Worm (Caenorhabditis elegans) whole organism, early embryonic: ENCODE measurements around the gene C03B1.1.

Experiments used
- B0310.2 ChIP-seq: sonication (generic microtip); optimal IDR thresholded peaks from 2 replicates; lab custom pipeline; 2016; ENCODE audit warnings: mild to moderate bottlenecking, missing genetic modification characterization, missing compliant biosample characterization
- F13C5.2 ChIP-seq: sonication (generic microtip); optimal IDR thresholded peaks from 2 replicates; lab custom pipeline; 2017; ENCODE audit warnings: mild to moderate bottlenecking, missing genetic modification characterization, inconsistent platforms, missing compliant biosample characterization
- aly-1 ChIP-seq: sonication (generic microtip); optimal IDR thresholded peaks from 2 replicates; lab custom pipeline; 2016; ENCODE audit warnings: missing genetic modification characterization, missing compliant biosample characterization
- ama-1 ChIP-seq: fragments of 150-350 bp; optimal IDR thresholded peaks from 2 replicates; lab custom pipeline; 2014
- ceh-13 ChIP-seq: fragments of 200-800 bp; sonication (Bioruptor generic); optimal IDR thresholded peaks from 2 replicates; lab custom pipeline; 2018; ENCODE audit warnings: mild to moderate bottlenecking, missing genetic modification characterization, missing compliant biosample characterization
- ceh-36 ChIP-seq: sonication (generic microtip); optimal IDR thresholded peaks from 2 replicates; lab custom pipeline; 2016; ENCODE audit warnings: missing genetic modification characterization, inconsistent platforms, missing compliant biosample characterization
- ets-7 ChIP-seq: sonication (generic microtip); optimal IDR thresholded peaks from 2 replicates; lab custom pipeline; 2016; ENCODE audit warnings: missing genotype, missing genetic modification characterization, missing compliant biosample characterization
- flt-1 ChIP-seq: fragments of 200-800 bp; sonication (Bioruptor generic); IDR thresholded peaks from 2 replicates; pipeline ENCODE4 v1.3.6; 2022; ENCODE audit warnings: missing genetic modification characterization, missing compliant biosample characterization
- hmbx-1 ChIP-seq: sonication (generic microtip); optimal IDR thresholded peaks from 2 replicates; lab custom pipeline; 2016; ENCODE audit warnings: mild to moderate bottlenecking, missing genetic modification characterization, missing compliant biosample characterization
- hmg-4 ChIP-seq: fragments of 200-800 bp; sonication (Bioruptor generic); optimal IDR thresholded peaks from 2 replicates; lab custom pipeline; 2018; ENCODE audit warnings: mild to moderate bottlenecking, missing genetic modification characterization, missing compliant biosample characterization
- hnd-1 ChIP-seq: sonication (generic microtip); optimal IDR thresholded peaks from 2 replicates; lab custom pipeline; 2016; ENCODE audit warnings: missing genetic modification characterization, missing compliant biosample characterization
- pes-1 ChIP-seq: fragments of 200-800 bp; sonication (Bioruptor generic); IDR thresholded peaks from 2 replicates; pipeline ENCODE4 v1.3.6; 2022; ENCODE audit warnings: missing genetic modification reagents, missing genetic modification characterization, missing compliant biosample characterization
- scrt-1 ChIP-seq: fragments of 200-800 bp; sonication (Bioruptor generic); IDR thresholded peaks from 2 replicates; pipeline ENCODE4 v1.3.6; 2022; ENCODE audit warnings: missing genetic modification characterization, missing compliant biosample characterization
- sea-1 ChIP-seq: fragments of 200-800 bp; sonication (Bioruptor generic); conservative IDR thresholded peaks from 2 replicates; pipeline ENCODE4 v1.3.6; 2022; ENCODE audit warnings: missing genetic modification characterization, missing compliant biosample characterization
- tbx-11 ChIP-seq: fragments of 200-800 bp; sonication (Bioruptor generic); IDR thresholded peaks from 2 replicates; pipeline ENCODE4 v1.3.6; 2022; ENCODE audit warnings: missing genetic modification characterization, missing compliant biosample characterization
- tbx-37 ChIP-seq: fragments of 200-800 bp; sonication (Bioruptor generic); conservative IDR thresholded peaks from 2 replicates; pipeline ENCODE4 v1.3.6; 2022; ENCODE audit warnings: missing genetic modification reagents, missing genetic modification characterization, missing compliant biosample characterization
- tra-4 ChIP-seq: sonication (generic microtip); optimal IDR thresholded peaks from 2 replicates; lab custom pipeline; 2017; ENCODE audit warnings: missing genetic modification characterization, missing compliant biosample characterization

C03B1.1 gene

ce11 chrX:6371192-6372116, 3.1 kb upstream of the C03B1.1 start:
- TF ChIP-seq tbx-11 (peak; percentile 88), hnd-1 (tag; lab: Kevin White, UChicago) (peak; percentile 66), B0310.2 (peak; percentile 58), ama-1 (no peak), scrt-1 (GFP tag; lab: Robert Waterston, UW) (peak; percentile 88), ceh-36 (peak; percentile 81), sea-1 (GFP tag; lab: Robert Waterston, UW) (peak; percentile 79), ets-7 (tag; lab: Kevin White, UChicago) (no peak), hmg-4 (GFP tag; lab: Kevin White, UChicago) (peak; percentile 85), F13C5.2 (tag; lab: Kevin White, UChicago) (peak; percentile 62), aly-1 (tag; lab: Kevin White, UChicago) (peak; percentile 33), flt-1 (GFP tag; lab: Robert Waterston, UW) (peak; percentile 82), hmbx-1 (tag; lab: Kevin White, UChicago) (peak; percentile 64), tbx-37 (GFP tag; lab: Robert Waterston, UW) (peak; percentile 90), ceh-13 (GFP tag; lab: Kevin White, UChicago) (peak; percentile 73), tra-4 (tag; lab: Kevin White, UChicago) (peak; percentile 28), pes-1 (GFP tag; lab: Robert Waterston, UW) (peak; percentile 92)

DNA sequence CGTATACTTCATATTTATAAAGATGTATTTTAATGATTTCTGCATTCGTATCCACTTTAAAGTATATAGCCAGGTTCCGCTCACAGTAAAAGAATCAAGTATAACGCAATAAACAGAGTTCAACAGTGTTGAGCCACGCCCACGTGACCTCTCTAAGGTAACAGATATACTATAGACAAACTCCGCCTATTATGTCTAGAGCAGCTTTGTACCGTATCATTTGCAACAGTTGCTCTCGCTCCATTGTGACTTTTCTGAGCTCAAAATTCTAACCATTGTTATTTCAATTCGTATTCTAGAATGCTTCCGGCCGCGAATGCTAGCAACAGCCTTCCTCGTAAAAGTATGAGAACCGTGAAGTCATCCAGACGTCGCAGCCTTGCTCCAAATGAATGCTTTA, 1.2 kb upstream of the C03B1.1 start, which contains the start of gene C03B1.17:
Gene C03B1.17 (plus strand): TSS at position 301 of the 400 bp plus-strand sequence.
- TF ChIP-seq hmbx-1 (tag; lab: Kevin White, UChicago) (no peak), B0310.2 (no peak), tra-4 (tag; lab: Kevin White, UChicago) (no peak), pes-1 (GFP tag; lab: Robert Waterston, UW) (no peak), hnd-1 (tag; lab: Kevin White, UChicago) (no peak), tbx-37 (GFP tag; lab: Robert Waterston, UW) (no peak), scrt-1 (GFP tag; lab: Robert Waterston, UW) (no peak), flt-1 (GFP tag; lab: Robert Waterston, UW) (no peak), hmg-4 (GFP tag; lab: Kevin White, UChicago) (no peak), ets-7 (tag; lab: Kevin White, UChicago) (no peak), sea-1 (GFP tag; lab: Robert Waterston, UW) (no peak), aly-1 (tag; lab: Kevin White, UChicago) (no peak), F13C5.2 (tag; lab: Kevin White, UChicago) (no peak), ceh-13 (GFP tag; lab: Kevin White, UChicago) (no peak), tbx-11 (no peak), ama-1 (no peak), ceh-36 (no peak)

DNA sequence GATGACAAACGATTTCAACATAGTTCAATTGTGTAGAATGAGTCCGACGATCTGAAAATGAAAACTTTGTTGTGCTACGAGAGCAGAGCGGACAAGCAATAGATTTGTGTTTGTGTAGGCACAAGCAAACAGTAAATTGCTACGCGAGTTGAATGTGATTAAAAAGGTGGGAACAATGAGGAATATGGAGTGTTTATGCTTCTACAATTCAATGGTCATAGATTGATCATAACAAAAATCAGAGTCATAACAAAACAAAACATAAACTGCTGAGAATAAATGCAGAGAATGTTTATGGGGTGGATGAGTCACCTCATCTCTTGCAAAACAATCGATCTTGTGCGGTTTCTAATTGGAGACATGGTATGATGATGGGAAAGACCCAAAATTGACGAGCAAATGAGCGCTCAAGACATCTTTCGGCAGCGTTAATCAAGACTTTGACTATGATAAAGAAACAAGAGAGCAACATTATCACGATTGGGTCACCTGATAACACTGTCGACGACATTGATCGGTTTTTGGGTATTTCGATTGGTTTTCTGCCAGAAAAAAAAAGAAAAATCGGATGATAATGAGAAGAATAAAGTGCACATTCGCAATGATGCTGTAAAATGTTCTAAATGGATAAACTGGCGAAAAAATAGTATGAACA, 3.2 kb downstream of the C03B1.1 start, which contains the start of gene lmp-1:
Gene lmp-1 (minus strand): TSS at position 51 of the 655 bp plus-strand sequence.
- TF ChIP-seq ceh-36: no peak
- TF ChIP-seq ama-1: no peak
- TF ChIP-seq tra-4 (tag; lab: Kevin White, UChicago): no peak
- no peak for TF ChIP-seq hmg-4 (GFP tag; lab: Kevin White, UChicago)
- TF ChIP-seq B0310.2: no peak
- no peak for TF ChIP-seq ceh-13 (GFP tag; lab: Kevin White, UChicago)
- no peak for TF ChIP-seq tbx-11
- no peak for TF ChIP-seq hnd-1 (tag; lab: Kevin White, UChicago)
- TF ChIP-seq scrt-1 (GFP tag; lab: Robert Waterston, UW): no peak
- no peak for TF ChIP-seq F13C5.2 (tag; lab: Kevin White, UChicago)
- TF ChIP-seq tbx-37 (GFP tag; lab: Robert Waterston, UW): no peak
- TF ChIP-seq hmbx-1 (tag; lab: Kevin White, UChicago): no peak
- no peak for TF ChIP-seq sea-1 (GFP tag; lab: Robert Waterston, UW)
- no peak for TF ChIP-seq aly-1 (tag; lab: Kevin White, UChicago)
- no peak for TF ChIP-seq ets-7 (tag; lab: Kevin White, UChicago)
- no peak for TF ChIP-seq flt-1 (GFP tag; lab: Robert Waterston, UW)
- no peak for TF ChIP-seq pes-1 (GFP tag; lab: Robert Waterston, UW)

DNA sequence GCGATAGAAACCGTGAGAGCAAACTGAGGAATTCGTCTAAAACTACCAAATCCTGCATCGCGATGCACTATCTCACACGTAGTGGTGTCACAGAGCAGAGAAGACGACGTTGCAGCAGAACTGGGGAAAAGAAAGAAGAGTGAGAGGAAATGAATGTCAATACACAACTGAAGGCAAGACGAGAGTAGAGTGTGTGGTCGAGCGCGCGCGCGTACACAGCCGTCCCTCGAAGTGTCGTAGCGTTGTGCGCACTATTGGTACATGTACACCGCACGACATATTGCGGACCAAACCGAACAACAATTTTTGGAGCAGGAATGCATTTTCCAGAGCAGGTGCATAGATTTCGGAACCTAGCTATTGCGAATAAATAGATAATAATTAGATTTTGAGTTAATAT, 3.8 kb downstream of the C03B1.1 start:
- TF ChIP-seq ceh-36 (no peak), F13C5.2 (tag; lab: Kevin White, UChicago) (peak; percentile 56), tra-4 (tag; lab: Kevin White, UChicago) (no peak), tbx-37 (GFP tag; lab: Robert Waterston, UW) (no peak), sea-1 (GFP tag; lab: Robert Waterston, UW) (peak; percentile 72; the same call in 1 of the 2 replicates), flt-1 (GFP tag; lab: Robert Waterston, UW) (no peak), ets-7 (tag; lab: Kevin White, UChicago) (no peak), tbx-11 (no peak), hmg-4 (GFP tag; lab: Kevin White, UChicago) (peak; percentile 72), scrt-1 (GFP tag; lab: Robert Waterston, UW) (no peak), B0310.2 (no peak), ama-1 (no peak), aly-1 (tag; lab: Kevin White, UChicago) (peak; percentile 62), pes-1 (GFP tag; lab: Robert Waterston, UW) (no peak; the same call in 1 of the 2 replicates), ceh-13 (GFP tag; lab: Kevin White, UChicago) (no peak), hnd-1 (tag; lab: Kevin White, UChicago) (no peak), hmbx-1 (tag; lab: Kevin White, UChicago) (no peak)

- TF ChIP-seq sea-1 (GFP tag; lab: Robert Waterston, UW) (no peak), ceh-13 (GFP tag; lab: Kevin White, UChicago) (no peak)
Measured at ce11 chrX:6382930-6383329, 8.4 kb downstream of the C03B1.1 start.

DNA sequence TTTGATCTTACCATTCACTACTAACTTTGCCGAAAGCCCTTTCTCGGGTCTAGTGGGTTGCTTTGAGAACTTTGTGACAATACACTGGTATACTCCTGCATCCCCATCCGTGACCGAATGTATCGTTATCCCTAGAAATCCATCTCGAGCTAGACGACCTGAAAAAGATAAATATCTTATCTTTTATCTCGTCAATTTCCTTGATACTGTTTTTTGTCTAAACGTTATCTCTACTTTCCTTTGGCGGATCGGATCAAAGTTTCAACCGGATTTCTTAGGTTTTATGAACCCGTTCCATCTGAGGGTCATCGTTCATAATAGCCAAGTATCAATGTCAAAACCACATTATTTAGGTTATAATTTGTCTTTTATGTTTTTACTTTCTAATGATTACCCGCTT, 10.0 kb downstream of the C03B1.1 start:
- TF ChIP-seq aly-1 (tag; lab: Kevin White, UChicago) (no peak), hmbx-1 (tag; lab: Kevin White, UChicago) (no peak)
